Worm (Caenorhabditis elegans) whole organism, early embryonic: ENCODE results near the gene C03B1.7.

Experiments
- B0310.2 ChIP-seq: sonication (generic microtip); optimal IDR thresholded peaks from 2 replicates; lab custom pipeline; 2016; ENCODE audit warnings: mild to moderate bottlenecking, missing genetic modification characterization, missing compliant biosample characterization
- F13C5.2 ChIP-seq: sonication (generic microtip); optimal IDR thresholded peaks from 2 replicates; lab custom pipeline; 2017; ENCODE audit warnings: mild to moderate bottlenecking, missing genetic modification characterization, inconsistent platforms, missing compliant biosample characterization
- aly-1 ChIP-seq: sonication (generic microtip); optimal IDR thresholded peaks from 2 replicates; lab custom pipeline; 2016; ENCODE audit warnings: missing genetic modification characterization, missing compliant biosample characterization
- ama-1 ChIP-seq: fragments of 150-350 bp; optimal IDR thresholded peaks from 2 replicates; lab custom pipeline; 2014
- ceh-13 ChIP-seq: fragments of 200-800 bp; sonication (Bioruptor generic); optimal IDR thresholded peaks from 2 replicates; lab custom pipeline; 2018; ENCODE audit warnings: mild to moderate bottlenecking, missing genetic modification characterization, missing compliant biosample characterization
- ceh-36 ChIP-seq: sonication (generic microtip); optimal IDR thresholded peaks from 2 replicates; lab custom pipeline; 2016; ENCODE audit warnings: missing genetic modification characterization, inconsistent platforms, missing compliant biosample characterization
- ets-7 ChIP-seq: sonication (generic microtip); optimal IDR thresholded peaks from 2 replicates; lab custom pipeline; 2016; ENCODE audit warnings: missing genotype, missing genetic modification characterization, missing compliant biosample characterization
- flt-1 ChIP-seq: fragments of 200-800 bp; sonication (Bioruptor generic); IDR thresholded peaks from 2 replicates; pipeline ENCODE4 v1.3.6; 2022; ENCODE audit warnings: missing genetic modification characterization, missing compliant biosample characterization
- hmbx-1 ChIP-seq: sonication (generic microtip); optimal IDR thresholded peaks from 2 replicates; lab custom pipeline; 2016; ENCODE audit warnings: mild to moderate bottlenecking, missing genetic modification characterization, missing compliant biosample characterization
- hmg-4 ChIP-seq: fragments of 200-800 bp; sonication (Bioruptor generic); optimal IDR thresholded peaks from 2 replicates; lab custom pipeline; 2018; ENCODE audit warnings: mild to moderate bottlenecking, missing genetic modification characterization, missing compliant biosample characterization
- hnd-1 ChIP-seq: sonication (generic microtip); optimal IDR thresholded peaks from 2 replicates; lab custom pipeline; 2016; ENCODE audit warnings: missing genetic modification characterization, missing compliant biosample characterization
- pes-1 ChIP-seq: fragments of 200-800 bp; sonication (Bioruptor generic); IDR thresholded peaks from 2 replicates; pipeline ENCODE4 v1.3.6; 2022; ENCODE audit warnings: missing genetic modification reagents, missing genetic modification characterization, missing compliant biosample characterization
- scrt-1 ChIP-seq: fragments of 200-800 bp; sonication (Bioruptor generic); IDR thresholded peaks from 2 replicates; pipeline ENCODE4 v1.3.6; 2022; ENCODE audit warnings: missing genetic modification characterization, missing compliant biosample characterization
- sea-1 ChIP-seq: fragments of 200-800 bp; sonication (Bioruptor generic); conservative IDR thresholded peaks from 2 replicates; pipeline ENCODE4 v1.3.6; 2022; ENCODE audit warnings: missing genetic modification characterization, missing compliant biosample characterization
- tbx-11 ChIP-seq: fragments of 200-800 bp; sonication (Bioruptor generic); IDR thresholded peaks from 2 replicates; pipeline ENCODE4 v1.3.6; 2022; ENCODE audit warnings: missing genetic modification characterization, missing compliant biosample characterization
- tbx-37 ChIP-seq: fragments of 200-800 bp; sonication (Bioruptor generic); conservative IDR thresholded peaks from 2 replicates; pipeline ENCODE4 v1.3.6; 2022; ENCODE audit warnings: missing genetic modification reagents, missing genetic modification characterization, missing compliant biosample characterization
- tra-4 ChIP-seq: sonication (generic microtip); optimal IDR thresholded peaks from 2 replicates; lab custom pipeline; 2017; ENCODE audit warnings: missing genetic modification characterization, missing compliant biosample characterization

C03B1.7 gene

DNA sequence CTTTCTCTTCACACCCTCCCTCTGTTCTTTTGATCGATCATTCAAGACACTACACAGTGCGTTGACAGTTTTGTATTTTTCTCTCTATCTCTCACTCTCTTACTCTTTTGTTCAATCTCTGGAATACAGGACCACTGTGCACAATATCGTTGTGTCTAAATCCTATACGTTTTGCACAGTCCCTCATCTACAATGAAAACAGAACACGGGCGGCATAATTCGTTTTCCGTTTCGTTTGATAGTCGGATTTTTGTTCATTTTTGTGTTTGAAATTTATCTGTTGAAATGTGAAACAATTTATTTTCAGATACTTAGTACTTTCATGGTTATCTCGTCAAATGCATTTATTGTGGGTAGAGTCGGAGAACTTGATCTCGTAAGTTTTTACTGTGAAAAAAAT, at the start of gene C03B1.7:
Gene C03B1.7 (plus strand): TSS at position 301 of the 400 bp plus-strand sequence.
- TF ChIP-seq hnd-1 (no peak), F13C5.2 (tag; lab: Kevin White, UChicago) (no peak), scrt-1 (GFP tag; lab: Robert Waterston, UW) (no peak), tbx-11 (GFP tag; lab: Robert Waterston, UW) (no peak), sea-1 (GFP tag; lab: Robert Waterston, UW) (no peak), ama-1 (lab: Kevin White, UChicago) (no peak), tra-4 (no peak), tbx-37 (GFP tag; lab: Robert Waterston, UW) (no peak), ceh-36 (no peak), aly-1 (no peak), flt-1 (no peak), B0310.2 (no peak), ets-7 (no peak), hmg-4 (GFP tag; lab: Kevin White, UChicago) (no peak)

DNA sequence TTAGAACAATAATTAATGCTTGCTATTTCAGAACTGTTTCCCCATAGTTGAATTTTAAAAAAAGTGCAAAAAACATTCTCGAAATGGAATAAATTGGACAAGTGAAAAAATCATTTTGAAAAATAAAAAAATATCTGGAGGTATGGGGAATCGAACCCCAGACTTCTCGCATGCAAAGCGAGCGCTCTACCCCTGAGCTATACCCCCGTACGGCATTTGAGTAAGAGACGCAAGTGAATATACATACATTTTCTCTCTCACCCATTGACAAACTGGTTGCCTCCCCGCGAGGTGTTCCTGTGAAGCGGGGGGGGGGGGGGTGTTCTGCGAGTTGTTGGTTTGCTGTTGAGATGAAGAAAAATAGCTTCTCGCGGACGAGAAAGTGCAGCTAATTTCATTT, 49.5 kb upstream of the C03B1.7 start:
- TF ChIP-seq ceh-13 (GFP tag; lab: Kevin White, UChicago) (peak; percentile 85), pes-1 (GFP tag; lab: Robert Waterston, UW) (peak; percentile 98), tra-4 (peak; percentile 84), tbx-37 (GFP tag; lab: Robert Waterston, UW) (peak; percentile 99), tbx-11 (GFP tag; lab: Robert Waterston, UW) (peak; percentile 97), hnd-1 (peak; percentile 91), scrt-1 (GFP tag; lab: Robert Waterston, UW) (peak; percentile 97), F13C5.2 (tag; lab: Kevin White, UChicago) (peak; percentile 92), ama-1 (lab: Kevin White, UChicago) (no peak), B0310.2 (peak; percentile 86), sea-1 (GFP tag; lab: Robert Waterston, UW) (peak; percentile 98), ceh-36 (peak; percentile 95), hmbx-1 (tag; lab: Kevin White, UChicago) (peak; percentile 78), aly-1 (peak; percentile 92), ets-7 (peak; percentile 88), flt-1 (peak; percentile 98), hmg-4 (GFP tag; lab: Kevin White, UChicago) (peak; percentile 98)

DNA sequence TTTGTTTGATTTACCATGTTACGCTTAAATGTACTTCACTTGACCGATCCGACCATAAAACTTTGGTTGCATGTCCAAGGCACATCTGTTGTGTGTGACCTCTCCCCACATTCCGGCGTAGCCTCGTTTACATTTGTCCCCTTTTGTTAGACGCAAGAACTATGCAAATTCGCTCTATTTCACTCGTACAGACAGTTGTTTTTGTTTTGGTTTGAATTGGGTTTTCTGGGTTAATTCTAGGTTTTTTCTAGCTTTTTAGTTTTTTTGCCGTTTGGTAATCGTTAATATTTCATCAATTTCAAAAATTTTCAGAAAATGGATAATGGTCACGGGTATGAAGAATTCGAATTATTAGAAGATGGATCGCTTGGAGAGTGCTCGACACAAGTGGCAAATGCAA, 48.8 kb upstream of the C03B1.7 start, which contains the start of gene mom-1:
Gene mom-1 (plus strand): TSS at position 301 of the 400 bp plus-strand sequence.
- TF ChIP-seq ets-7 (no peak), ama-1 (lab: Kevin White, UChicago) (no peak), pes-1 (GFP tag; lab: Robert Waterston, UW) (no peak), hmbx-1 (tag; lab: Kevin White, UChicago) (no peak), hmg-4 (GFP tag; lab: Kevin White, UChicago) (no peak), sea-1 (GFP tag; lab: Robert Waterston, UW) (no peak), tra-4 (no peak), tbx-37 (GFP tag; lab: Robert Waterston, UW) (no peak)

DNA sequence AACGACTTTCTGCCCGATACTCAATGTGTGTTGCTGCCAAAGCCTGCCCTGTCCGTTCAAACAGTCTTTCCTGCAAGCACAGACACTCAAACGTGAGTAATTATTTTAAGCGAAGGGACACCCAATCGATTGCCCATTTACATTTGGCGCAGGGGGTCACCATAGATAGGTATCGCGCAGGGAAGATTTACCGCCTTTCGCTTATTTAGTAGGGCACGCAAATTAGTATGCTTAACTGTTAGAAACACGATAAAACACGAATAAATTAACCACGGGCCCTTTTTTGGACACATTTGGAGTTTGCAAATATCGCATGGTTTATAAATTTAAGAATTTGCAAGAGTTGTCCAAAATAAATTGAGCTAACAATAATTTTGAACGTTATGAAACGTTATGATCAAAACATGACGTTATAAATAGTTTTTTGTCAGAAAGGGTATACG, 45.2 kb upstream of the C03B1.7 start:
- TF ChIP-seq ceh-13 (GFP tag; lab: Kevin White, UChicago): peak; percentile 51
- peak; percentile 1 for TF ChIP-seq ets-7
- TF ChIP-seq flt-1: peak; percentile 70
- no peak for TF ChIP-seq hmbx-1 (tag; lab: Kevin White, UChicago)
- TF ChIP-seq tra-4: peak; percentile 40
- no peak for TF ChIP-seq tbx-11 (GFP tag; lab: Robert Waterston, UW)
- TF ChIP-seq hmg-4 (GFP tag; lab: Kevin White, UChicago): peak; percentile 92
- TF ChIP-seq aly-1: no peak
- TF ChIP-seq tbx-37 (GFP tag; lab: Robert Waterston, UW): peak; percentile 64; the same call in 1 of the 2 replicates
- TF ChIP-seq hnd-1: peak; percentile 37
- TF ChIP-seq F13C5.2 (tag; lab: Kevin White, UChicago): peak; percentile 95
- peak; percentile 63 for TF ChIP-seq sea-1 (GFP tag; lab: Robert Waterston, UW)
- TF ChIP-seq scrt-1 (GFP tag; lab: Robert Waterston, UW): peak; percentile 79

DNA sequence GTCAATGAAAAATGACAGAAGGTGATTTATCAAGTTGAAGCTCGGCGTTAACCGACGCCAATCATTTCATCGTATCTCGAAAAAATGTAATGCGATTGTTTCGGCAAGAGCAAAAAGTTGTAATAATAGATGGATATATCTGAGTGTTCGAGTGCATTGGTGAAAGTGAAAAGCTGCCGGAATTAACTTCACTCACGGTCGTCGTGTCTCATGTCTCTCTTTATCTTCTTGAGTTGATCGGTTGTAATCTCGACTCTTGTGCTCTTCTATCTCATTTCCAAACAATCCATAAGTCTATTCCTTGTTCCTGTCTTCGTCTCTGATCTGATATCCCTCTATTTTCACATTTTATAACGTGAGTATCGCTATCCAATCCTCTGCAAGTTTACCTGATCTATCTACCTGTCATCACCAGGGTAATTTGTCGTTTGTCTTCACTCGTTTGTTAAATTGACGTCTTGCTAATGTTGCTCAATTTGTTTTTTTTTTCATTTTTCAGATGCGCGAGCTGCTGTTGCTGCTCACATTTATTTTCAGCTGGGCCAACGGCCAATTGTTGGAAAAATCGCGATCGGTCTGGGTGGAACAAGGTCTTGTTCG, 41.9 kb upstream of the C03B1.7 start, which contains the start of gene cest-16:
Gene cest-16 (plus strand): TSS at position 302 of the 600 bp plus-strand sequence.
- no peak for TF ChIP-seq flt-1

DNA sequence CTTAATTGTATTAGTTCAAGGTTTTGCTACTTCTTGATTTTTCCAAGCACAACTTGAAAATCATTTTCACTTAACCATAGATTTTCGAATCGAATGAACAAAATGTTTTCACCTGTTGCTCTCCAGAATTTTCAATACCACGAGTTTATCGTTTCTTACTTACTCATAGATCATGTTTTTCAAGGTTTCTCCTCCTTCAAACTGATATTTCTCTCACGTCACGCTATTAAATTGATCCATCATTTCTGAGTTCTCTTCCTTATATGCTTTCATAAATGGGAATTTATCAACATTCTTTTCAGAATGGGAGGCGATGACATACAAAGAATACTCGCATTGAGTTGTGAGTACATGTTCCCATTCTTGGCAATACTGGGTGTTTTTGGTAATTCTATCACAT, 30.2 kb upstream of the C03B1.7 start, which contains the start of gene npr-38:
Gene npr-38 (plus strand): TSS at position 301 of the 400 bp plus-strand sequence.
- TF ChIP-seq hnd-1 (no peak), pes-1 (GFP tag; lab: Robert Waterston, UW) (no peak)

DNA sequence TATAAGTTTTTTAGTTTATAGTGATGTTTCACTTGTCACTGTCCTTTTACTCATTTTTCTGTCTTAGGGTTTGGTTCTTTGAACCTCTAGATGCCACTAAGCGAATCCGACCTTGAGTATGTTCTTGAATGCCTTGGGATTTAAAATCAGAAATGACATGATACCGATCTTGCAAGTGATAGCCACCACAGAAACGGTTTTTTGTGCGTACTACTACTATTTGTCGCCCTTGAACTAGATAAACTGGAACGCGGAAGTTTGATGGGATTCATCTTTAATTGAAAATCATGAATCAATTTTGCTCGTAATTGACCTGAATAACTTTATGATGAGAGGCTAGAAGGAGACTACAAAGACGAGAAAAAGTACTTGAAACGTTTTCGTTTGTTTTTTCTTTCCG, 22.8 kb upstream of the C03B1.7 start:
- TF ChIP-seq hmbx-1 (tag; lab: Kevin White, UChicago) (no peak), tbx-37 (GFP tag; lab: Robert Waterston, UW) (no peak), aly-1 (no peak), pes-1 (GFP tag; lab: Robert Waterston, UW) (no peak), ets-7 (no peak), ama-1 (lab: Kevin White, UChicago) (no peak), tra-4 (no peak)

DNA sequence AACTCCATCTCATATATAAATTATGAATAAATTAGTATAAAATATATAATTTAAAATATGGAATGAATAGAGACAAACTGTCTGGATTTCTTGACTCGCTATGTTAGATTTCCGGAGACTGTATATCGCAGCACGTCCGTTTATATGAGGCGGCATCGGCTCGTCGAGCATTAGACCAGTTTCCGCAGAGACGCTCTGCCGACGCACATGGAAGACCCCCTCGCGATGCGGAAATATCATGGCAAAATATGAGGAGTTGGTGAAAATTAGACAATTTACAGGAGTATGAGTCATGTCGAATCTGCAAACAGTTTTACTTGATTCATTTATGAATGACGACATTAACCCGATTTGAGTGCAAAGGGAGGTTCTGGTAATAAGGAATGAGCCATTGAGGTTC, 22.1 kb upstream of the C03B1.7 start, which contains the start of gene chtb-3:
Gene chtb-3 (minus strand): TSS at position 101 of the 400 bp plus-strand sequence.
- TF ChIP-seq hmg-4 (GFP tag; lab: Kevin White, UChicago) (no peak), F13C5.2 (tag; lab: Kevin White, UChicago) (no peak), ceh-36 (no peak), sea-1 (GFP tag; lab: Robert Waterston, UW) (no peak), hnd-1 (no peak), tbx-11 (GFP tag; lab: Robert Waterston, UW) (no peak), tbx-37 (GFP tag; lab: Robert Waterston, UW) (no peak), aly-1 (no peak), ama-1 (lab: Kevin White, UChicago) (no peak), hmbx-1 (tag; lab: Kevin White, UChicago) (no peak), ets-7 (no peak), scrt-1 (GFP tag; lab: Robert Waterston, UW) (no peak), ceh-13 (GFP tag; lab: Kevin White, UChicago) (no peak), B0310.2 (no peak), flt-1 (no peak), pes-1 (GFP tag; lab: Robert Waterston, UW) (no peak)
